Worm (Caenorhabditis elegans) whole organism, midembryonic: Measurements from ENCODE around the gene sru-12.
"Not testable (repeated sequence)": the region's sequence is repeated elsewhere in the genome, so short reads cannot be mapped to it uniquely, and the experiment has no call there.

Source experiments
- T22C8.4 ChIP-seq: fragments of 200-800 bp; sonication (Bioruptor generic); IDR thresholded peaks from 2 replicates; pipeline ENCODE4 v1.3.6; 2022; ENCODE audit warnings: missing genetic modification characterization, missing compliant biosample characterization
- cog-1 ChIP-seq: sonication (generic microtip); optimal IDR thresholded peaks from 2 replicates; lab custom pipeline; 2016; ENCODE audit warnings: missing genetic modification characterization, missing compliant biosample characterization
- flt-1 ChIP-seq: fragments of 200-800 bp; sonication (Bioruptor generic); IDR thresholded peaks from 2 replicates; pipeline ENCODE4 v1.3.6; 2022; ENCODE audit warnings: missing genetic modification characterization, missing compliant biosample characterization
- klf-2 ChIP-seq: fragments of 200-800 bp; sonication (Bioruptor generic); conservative IDR thresholded peaks from 2 replicates; pipeline ENCODE4 v1.3.6; 2022; ENCODE audit warnings: missing genetic modification reagents, missing genetic modification characterization, missing compliant biosample characterization
- med-1 ChIP-seq: sonication (generic microtip); optimal IDR thresholded peaks from 2 replicates; lab custom pipeline; 2017; ENCODE audit warnings: missing genetic modification characterization, mild to moderate bottlenecking, missing compliant biosample characterization, antibody characterized with exemption, missing genetic modification reagents; ENCODE audit not compliant: insufficient read depth
- ref-1 ChIP-seq: fragments of 200-800 bp; sonication (Bioruptor generic); conservative IDR thresholded peaks from 2 replicates; pipeline ENCODE4 v1.3.6; 2022; ENCODE audit warnings: missing genetic modification reagents, missing genetic modification characterization, missing compliant biosample characterization
- tab-1 ChIP-seq: fragments of 200-800 bp; sonication (Bioruptor generic); IDR thresholded peaks from 2 replicates; pipeline ENCODE4 v1.3.6; 2022; ENCODE audit warnings: missing genetic modification characterization, missing compliant biosample characterization
- ztf-23 ChIP-seq: fragments of 200-800 bp; sonication (Bioruptor generic); IDR thresholded peaks from 2 replicates; pipeline ENCODE4 v1.3.6; 2022; ENCODE audit warnings: missing genetic modification reagents, missing genetic modification characterization, missing compliant biosample characterization
- ztf-29 ChIP-seq: fragments of 200-800 bp; sonication (Bioruptor generic); IDR thresholded peaks from 2 replicates; pipeline ENCODE4 v1.3.6; 2022; ENCODE audit warnings: missing genetic modification reagents, missing genetic modification characterization, missing compliant biosample characterization

- not testable (repeated sequence) for TF ChIP-seq flt-1; ztf-29 (GFP tag; lab: Robert Waterston, UW); ref-1 (GFP tag; lab: Robert Waterston, UW); ztf-23 (GFP tag; lab: Robert Waterston, UW); med-1 (GFP tag; lab: Kevin White, UChicago); T22C8.4; tab-1 (GFP tag; lab: Robert Waterston, UW); cog-1 (tag; lab: Kevin White, UChicago); klf-2 (GFP tag; lab: Robert Waterston, UW)
These were observed 4.1 kb upstream of the sru-12 start, which contains the start of gene sru-16 for ce11 chrIV:13578953-13579352.
